Worm (Caenorhabditis elegans) whole organism, midembryonic: ENCODE data around the gene pycr-4.

Experiments
- T22C8.4 ChIP-seq: fragments of 200-800 bp; sonication (Bioruptor generic); IDR thresholded peaks from 2 replicates; pipeline ENCODE4 v1.3.6; 2022; ENCODE audit warnings: missing genetic modification characterization, missing compliant biosample characterization
- cog-1 ChIP-seq: sonication (generic microtip); optimal IDR thresholded peaks from 2 replicates; lab custom pipeline; 2016; ENCODE audit warnings: missing genetic modification characterization, missing compliant biosample characterization
- flt-1 ChIP-seq: fragments of 200-800 bp; sonication (Bioruptor generic); IDR thresholded peaks from 2 replicates; pipeline ENCODE4 v1.3.6; 2022; ENCODE audit warnings: missing genetic modification characterization, missing compliant biosample characterization
- klf-2 ChIP-seq: fragments of 200-800 bp; sonication (Bioruptor generic); conservative IDR thresholded peaks from 2 replicates; pipeline ENCODE4 v1.3.6; 2022; ENCODE audit warnings: missing genetic modification reagents, missing genetic modification characterization, missing compliant biosample characterization
- med-1 ChIP-seq: sonication (generic microtip); optimal IDR thresholded peaks from 2 replicates; lab custom pipeline; 2017; ENCODE audit warnings: missing genetic modification characterization, mild to moderate bottlenecking, missing compliant biosample characterization, antibody characterized with exemption, missing genetic modification reagents; ENCODE audit not compliant: insufficient read depth
- ref-1 ChIP-seq: fragments of 200-800 bp; sonication (Bioruptor generic); conservative IDR thresholded peaks from 2 replicates; pipeline ENCODE4 v1.3.6; 2022; ENCODE audit warnings: missing genetic modification reagents, missing genetic modification characterization, missing compliant biosample characterization
- tab-1 ChIP-seq: fragments of 200-800 bp; sonication (Bioruptor generic); IDR thresholded peaks from 2 replicates; pipeline ENCODE4 v1.3.6; 2022; ENCODE audit warnings: missing genetic modification characterization, missing compliant biosample characterization
- ztf-23 ChIP-seq: fragments of 200-800 bp; sonication (Bioruptor generic); IDR thresholded peaks from 2 replicates; pipeline ENCODE4 v1.3.6; 2022; ENCODE audit warnings: missing genetic modification reagents, missing genetic modification characterization, missing compliant biosample characterization
- ztf-29 ChIP-seq: fragments of 200-800 bp; sonication (Bioruptor generic); IDR thresholded peaks from 2 replicates; pipeline ENCODE4 v1.3.6; 2022; ENCODE audit warnings: missing genetic modification reagents, missing genetic modification characterization, missing compliant biosample characterization

DNA sequence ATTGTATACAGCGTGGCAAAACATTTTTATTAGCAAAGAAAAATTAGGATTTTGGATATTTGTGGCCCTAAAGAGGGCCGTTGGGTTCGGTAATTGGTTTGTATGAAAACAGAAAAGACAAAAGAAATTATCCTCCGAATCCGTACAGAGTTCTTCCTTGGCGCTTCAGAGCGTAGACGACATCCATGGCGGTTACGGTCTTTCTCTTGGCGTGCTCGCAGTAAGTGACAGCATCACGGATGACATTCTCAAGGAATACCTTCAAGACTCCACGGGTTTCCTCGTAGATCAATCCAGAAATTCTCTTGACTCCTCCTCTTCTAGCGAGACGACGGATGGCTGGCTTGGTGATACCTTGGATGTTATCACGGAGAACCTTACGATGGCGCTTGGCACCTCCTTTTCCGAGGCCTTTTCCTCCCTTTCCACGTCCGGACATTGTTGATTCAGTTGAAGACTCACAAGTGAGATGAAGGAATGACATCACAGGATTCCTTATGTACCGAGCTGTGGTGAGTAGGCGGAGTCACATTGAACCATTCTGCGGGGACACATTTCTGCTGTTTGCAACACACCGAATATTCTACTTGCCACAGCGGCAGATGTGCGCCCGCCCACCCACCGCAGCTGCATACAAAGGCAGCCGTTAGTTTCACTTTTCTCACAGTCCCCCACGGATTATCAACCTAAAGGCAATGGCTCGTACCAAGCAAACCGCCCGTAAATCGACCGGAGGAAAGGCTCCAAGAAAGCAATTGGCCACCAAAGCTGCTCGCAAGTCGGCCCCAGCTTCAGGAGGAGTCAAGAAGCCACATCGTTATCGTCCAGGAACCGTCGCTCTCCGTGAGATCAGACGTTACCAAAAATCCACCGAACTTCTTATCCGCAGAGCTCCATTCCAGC, 10.7 kb upstream of the pycr-4 start, which contains the start of the genes his-60 and his-59:
- peak; percentile 67; the same call in 1 of the 2 replicates for TF ChIP-seq ztf-23 (GFP tag; lab: Robert Waterston, UW)
- TF ChIP-seq klf-2 (GFP tag; lab: Robert Waterston, UW), result no peak
- TF ChIP-seq cog-1 (tag; lab: Kevin White, UChicago), result peak; percentile 60
- TF ChIP-seq ztf-29 (GFP tag; lab: Robert Waterston, UW), result no peak; the same call in 1 of the 2 replicates
- TF ChIP-seq T22C8.4 (GFP tag; lab: Robert Waterston, UW), result 0 out of 2 replicates have a peak, but pooled peaks have one; percentile 6
- peak; percentile 90 for TF ChIP-seq flt-1 (GFP tag; lab: Robert Waterston, UW)
- no peak for TF ChIP-seq med-1 (GFP tag; lab: Kevin White, UChicago)
- no peak for TF ChIP-seq ref-1 (GFP tag; lab: Robert Waterston, UW)
- TF ChIP-seq tab-1 (GFP tag; lab: Robert Waterston, UW), result no peak; the same call in 1 of the 2 replicates
